Worm (Caenorhabditis elegans) whole organism, L4 larva: Measurements from ENCODE around the gene mrps-31.

Experiments used
- F26F4.8 ChIP-seq: fragments of 200-800 bp; sonication (Bioruptor generic); conservative IDR thresholded peaks from 2 replicates; pipeline ENCODE4 v1.3.6; 2022; ENCODE audit warnings: missing genetic modification characterization, missing compliant biosample characterization
- F44E2.7 ChIP-seq: fragments of 200-800 bp; sonication (Bioruptor generic); IDR thresholded peaks from 2 replicates; pipeline ENCODE4 v2.1.2; 2022; ENCODE audit warnings: missing genetic modification characterization, missing compliant biosample characterization
- ZK546.5 ChIP-seq, 2 experiments: sonication (generic microtip); optimal IDR thresholded peaks; 2 replicates each; lab custom pipeline; 2017; ENCODE audit warnings: missing biosample characterization in 2 of 2, missing genetic modification characterization in 2 of 2
- aha-1 ChIP-seq: fragments of 150-350 bp; peaks from one replicate; lab custom pipeline; 2014; ENCODE audit warnings: missing biosample characterization, missing genetic modification characterization
- aly-2 ChIP-seq: sonication (generic microtip); optimal IDR thresholded peaks from 2 replicates; lab custom pipeline; 2018; ENCODE audit warnings: missing biosample characterization, missing genetic modification characterization
- ceh-28 ChIP-seq: fragments of 150-350 bp; optimal IDR thresholded peaks from 2 replicates; lab custom pipeline; 2014; ENCODE audit warnings: missing biosample characterization, missing genetic modification reagents, missing genetic modification characterization
- ceh-44 ChIP-seq: fragments of 200-800 bp; sonication (Bioruptor generic); IDR thresholded peaks from 2 replicates; pipeline ENCODE4 v1.3.6; 2022; ENCODE audit warnings: missing genetic modification reagents, missing genetic modification characterization, missing compliant biosample characterization
- ceh-62 ChIP-seq: sonication (generic microtip); optimal IDR thresholded peaks from 2 replicates; lab custom pipeline; 2017; ENCODE audit warnings: missing biosample characterization, missing genetic modification characterization
- ces-1 ChIP-seq: fragments of 150-350 bp; sonication (generic microtip); optimal IDR thresholded peaks from 4 replicates; lab custom pipeline; 2014; ENCODE audit warnings: missing biosample characterization, missing genetic modification reagents, missing genetic modification characterization
- cey-2 ChIP-seq: sonication (generic microtip); optimal IDR thresholded peaks from 3 replicates; lab custom pipeline; 2017; ENCODE audit warnings: missing genetic modification characterization, mild to moderate bottlenecking, missing compliant biosample characterization, antibody characterized with exemption, borderline replicate concordance; ENCODE audit not compliant: insufficient read depth
- daf-12 ChIP-seq: fragments of 150-350 bp; optimal IDR thresholded peaks from 2 replicates; lab custom pipeline; 2014; ENCODE audit warnings: missing biosample characterization, missing genetic modification reagents, missing genetic modification characterization
- dmd-8 ChIP-seq: fragments of 200-800 bp; sonication (Bioruptor generic); IDR thresholded peaks from 2 replicates; pipeline ENCODE4 v1.3.6; 2022; ENCODE audit warnings: missing genetic modification characterization, missing compliant biosample characterization
- duxl-1 ChIP-seq: sonication (generic microtip); optimal IDR thresholded peaks from 2 replicates; lab custom pipeline; 2016; ENCODE audit warnings: mild to moderate bottlenecking, missing genetic modification characterization, moderate library complexity, missing compliant biosample characterization; ENCODE audit not compliant: poor library complexity
- egl-27 ChIP-seq: sonication (generic microtip); optimal IDR thresholded peaks from 3 replicates; lab custom pipeline; 2017; ENCODE audit warnings: missing biosample characterization, missing genetic modification reagents, missing genetic modification characterization
- fos-1 ChIP-seq: fragments of 150-350 bp; optimal IDR thresholded peaks from 2 replicates; lab custom pipeline; 2014; ENCODE audit warnings: missing biosample characterization, missing genetic modification characterization
- hmg-1.1 ChIP-seq: fragments of 200-800 bp; sonication (Bioruptor generic); IDR thresholded peaks from 2 replicates; pipeline ENCODE4 v1.3.6; 2022; ENCODE audit warnings: missing genetic modification reagents, missing genetic modification characterization, missing compliant biosample characterization
- jun-1 ChIP-seq: fragments of 150-350 bp; optimal IDR thresholded peaks from 2 replicates; lab custom pipeline; 2014; ENCODE audit warnings: missing biosample characterization, missing genetic modification reagents, missing genetic modification characterization
- lin-1 ChIP-seq: fragments of 200-800 bp; sonication (Bioruptor generic); IDR thresholded peaks from 2 replicates; pipeline ENCODE4 v1.3.6; 2022; ENCODE audit warnings: missing genetic modification reagents, missing genetic modification characterization, missing compliant biosample characterization
- lin-29 ChIP-seq: fragments of 200-800 bp; sonication (Bioruptor generic); IDR thresholded peaks from 2 replicates; pipeline ENCODE4 v1.3.6; 2022; ENCODE audit warnings: missing genetic modification reagents, missing genetic modification characterization, missing compliant biosample characterization
- lin-38 ChIP-seq: fragments of 200-800 bp; sonication (Bioruptor generic); IDR thresholded peaks from 2 replicates; pipeline ENCODE4 v1.3.6; 2022; ENCODE audit warnings: missing genetic modification reagents, missing genetic modification characterization, missing compliant biosample characterization
- lin-39 ChIP-seq: fragments of 150-350 bp; optimal IDR thresholded peaks from 2 replicates; lab custom pipeline; 2014; ENCODE audit warnings: missing biosample characterization, missing genetic modification reagents, missing genetic modification characterization
- lir-3 ChIP-seq: sonication (generic microtip); optimal IDR thresholded peaks from 2 replicates; lab custom pipeline; 2016; ENCODE audit warnings: mild to moderate bottlenecking, missing genetic modification characterization, missing compliant biosample characterization
- madf-5 ChIP-seq, 2 experiments: fragments of 200-800 bp; sonication (Bioruptor generic); IDR thresholded peaks; 2 replicates each; pipeline ENCODE4 v1.3.6; 2022; ENCODE audit warnings: missing compliant biosample characterization in 2 of 2, missing genetic modification characterization in 2 of 2
- mdl-1 ChIP-seq, 2 experiments: fragments of 150-350 bp in 1 of 2; sonication (generic microtip) in 1 of 2; optimal IDR thresholded peaks; 2 replicates each; lab custom pipeline; 2014 to 2017; ENCODE audit warnings: missing biosample characterization in 2 of 2, missing genetic modification characterization in 2 of 2
- mep-1 ChIP-seq: fragments of 150-350 bp; sonication (generic microtip); optimal IDR thresholded peaks from 3 replicates; lab custom pipeline; 2014; ENCODE audit warnings: missing biosample characterization, missing genetic modification characterization
- mxl-2 ChIP-seq: fragments of 200-800 bp; sonication (Bioruptor generic); conservative IDR thresholded peaks from 2 replicates; pipeline ENCODE4 v1.3.6; 2022; ENCODE audit warnings: missing genetic modification reagents, missing genetic modification characterization, missing compliant biosample characterization
- mxl-3 ChIP-seq: fragments of 200-800 bp; sonication (Bioruptor generic); optimal IDR thresholded peaks from 2 replicates; lab custom pipeline; 2018; ENCODE audit warnings: mild to moderate bottlenecking, missing genetic modification characterization, missing compliant biosample characterization
- nhr-102 ChIP-seq: sonication (generic microtip); optimal IDR thresholded peaks from 2 replicates; lab custom pipeline; 2016; ENCODE audit warnings: mild to moderate bottlenecking, missing genetic modification characterization, moderate library complexity, missing compliant biosample characterization
- nhr-111 ChIP-seq: fragments of 200-800 bp; sonication (Bioruptor generic); optimal IDR thresholded peaks from 2 replicates; lab custom pipeline; 2018; ENCODE audit warnings: mild to moderate bottlenecking, missing genetic modification characterization, missing compliant biosample characterization
- nhr-28 ChIP-seq: fragments of 150-350 bp; optimal IDR thresholded peaks from 2 replicates; lab custom pipeline; 2014; ENCODE audit warnings: missing biosample characterization, missing genetic modification characterization
- nhr-41 ChIP-seq: fragments of 200-800 bp; sonication (Bioruptor generic); IDR thresholded peaks from 2 replicates; pipeline ENCODE4 v1.3.6; 2022; ENCODE audit warnings: missing genetic modification reagents, missing genetic modification characterization, missing compliant biosample characterization
- nhr-6 ChIP-seq: fragments of 150-350 bp; optimal IDR thresholded peaks from 2 replicates; lab custom pipeline; 2014; ENCODE audit warnings: missing biosample characterization, missing genetic modification characterization
- nhr-76 ChIP-seq: fragments of 150-350 bp; optimal IDR thresholded peaks from 2 replicates; lab custom pipeline; 2014; ENCODE audit warnings: missing biosample characterization, missing genetic modification characterization
- nhr-77 ChIP-seq: fragments of 150-350 bp; optimal IDR thresholded peaks from 2 replicates; lab custom pipeline; 2014; ENCODE audit warnings: missing biosample characterization, missing genetic modification characterization
- pha-4 ChIP-seq, 2 experiments: fragments of 150-350 bp in 1 of 2; fragments of 200-800 bp in 1 of 2; sonication (Bioruptor generic) in 1 of 2; IDR thresholded peaks in 1 of 2; optimal IDR thresholded peaks in 1 of 2; 2 replicates each; pipeline versions ENCODE4 v1.3.6 to Lab custom; 2014 to 2022; ENCODE audit warnings: missing genetic modification characterization in 2 of 2, missing genetic modification reagents in 2 of 2, missing biosample characterization in 1 of 2, missing compliant biosample characterization in 1 of 2
- pqm-1 ChIP-seq: sonication (generic microtip); optimal IDR thresholded peaks from 2 replicates; lab custom pipeline; 2017; ENCODE audit warnings: missing biosample characterization, missing genetic modification characterization
- unc-130 ChIP-seq: sonication (generic microtip); optimal IDR thresholded peaks from 2 replicates; lab custom pipeline; 2016; ENCODE audit warnings: missing genetic modification reagents, missing genetic modification characterization, missing compliant biosample characterization
- unc-39 ChIP-seq: sonication (generic microtip); optimal IDR thresholded peaks from 2 replicates; lab custom pipeline; 2017; ENCODE audit warnings: missing biosample characterization, missing genetic modification characterization
- vab-7 ChIP-seq: fragments of 200-800 bp; sonication (Bioruptor generic); IDR thresholded peaks from 2 replicates; pipeline ENCODE4 v1.3.6; 2022; ENCODE audit warnings: missing genetic modification reagents, missing genetic modification characterization, missing compliant biosample characterization
- zag-1 ChIP-seq: fragments of 150-350 bp; optimal IDR thresholded peaks from 2 replicates; lab custom pipeline; 2014; ENCODE audit warnings: missing biosample characterization, missing genetic modification characterization
- zfp-2 ChIP-seq: sonication (generic microtip); optimal IDR thresholded peaks from 2 replicates; lab custom pipeline; 2016; ENCODE audit warnings: mild to moderate bottlenecking, missing genetic modification characterization, missing compliant biosample characterization
- ztf-7 ChIP-seq: fragments of 150-350 bp; optimal IDR thresholded peaks from 2 replicates; lab custom pipeline; 2014; ENCODE audit warnings: missing biosample characterization, missing genetic modification characterization

Gene mrps-31

DNA sequence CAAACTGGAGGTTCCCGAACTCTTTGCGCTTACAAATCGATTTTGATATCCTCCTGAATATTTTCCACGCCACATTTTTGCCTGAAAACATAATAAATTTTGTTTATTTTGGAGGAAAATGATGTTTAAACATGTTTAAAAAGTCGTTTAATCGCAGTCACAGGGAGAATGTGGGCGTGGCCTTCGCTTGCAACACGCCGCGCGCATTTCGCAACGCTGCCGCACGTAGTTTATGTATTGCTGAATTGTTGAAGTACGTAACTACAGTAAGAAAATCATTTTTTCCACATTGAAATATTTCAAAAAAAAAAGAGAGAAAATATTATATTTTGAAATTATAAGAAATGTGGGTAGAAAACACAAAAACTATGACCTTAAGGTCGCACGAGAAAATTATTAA is 34.1 kb upstream of the mrps-31 start, which contains the start of gene C46F11.4 (continued):
- TF ChIP-seq nhr-6 (tag; lab: Kevin White, UChicago) (peak; percentile 15), zag-1 (no peak), nhr-111 (GFP tag; lab: Kevin White, UChicago) (no peak), lin-1 (GFP tag; lab: Robert Waterston, UW) (no peak), daf-12 (no peak), pqm-1 (no peak), unc-39 (no peak), mxl-3 (GFP tag; lab: Kevin White, UChicago) (no peak), nhr-77 (tag; lab: Kevin White, UChicago) (no peak), duxl-1 (tag; lab: Kevin White, UChicago) (peak; percentile 62), egl-27 (tag; lab: Kevin White, UChicago) (no peak), cey-2 (tag; lab: Kevin White, UChicago) (no peak), lin-29 (GFP tag; lab: Robert Waterston, UW) (no peak), ceh-28 (tag; lab: Kevin White, UChicago) (no peak), dmd-8 (no peak), hmg-1.1 (GFP tag; lab: Robert Waterston, UW) (peak; percentile 50; the same call in 1 of the 2 replicates), nhr-102 (tag; lab: Kevin White, UChicago) (no peak), zfp-2 (no peak), mep-1 (peak; percentile 66), lir-3 (tag; lab: Kevin White, UChicago) (no peak), fos-1 (tag; lab: Kevin White, UChicago) (no peak), F44E2.7 (GFP tag; lab: Robert Waterston, UW) (no peak), nhr-76 (tag; lab: Kevin White, UChicago) (no peak), vab-7 (no peak), ceh-62 (tag; lab: Kevin White, UChicago) (no peak), ces-1 (GFP tag; lab: Kevin White, UChicago) (no peak), aly-2 (tag; lab: Kevin White, UChicago) (no peak), aha-1 (tag; lab: Kevin White, UChicago) (peak; percentile 49), nhr-41 (no peak), ZK546.5 (tag; optimal IDR thresholded peaks at IDR 0.05; lab: Kevin White, UChicago) (no peak), pha-4 (GFP tag; IDR thresholded peaks at IDR 0.05; lab: Robert Waterston, UW) (no peak), pha-4 (tag; optimal IDR thresholded peaks at IDR 0.05; lab: Kevin White, UChicago) (no peak), lin-38 (GFP tag; lab: Robert Waterston, UW) (peak; percentile 48), madf-5 (GFP tag; IDR thresholded peaks at IDR 0.05; lab: Robert Waterston, UW) (no peak), F26F4.8 (no peak), unc-130 (peak; percentile 14), ztf-7 (no peak)

DNA sequence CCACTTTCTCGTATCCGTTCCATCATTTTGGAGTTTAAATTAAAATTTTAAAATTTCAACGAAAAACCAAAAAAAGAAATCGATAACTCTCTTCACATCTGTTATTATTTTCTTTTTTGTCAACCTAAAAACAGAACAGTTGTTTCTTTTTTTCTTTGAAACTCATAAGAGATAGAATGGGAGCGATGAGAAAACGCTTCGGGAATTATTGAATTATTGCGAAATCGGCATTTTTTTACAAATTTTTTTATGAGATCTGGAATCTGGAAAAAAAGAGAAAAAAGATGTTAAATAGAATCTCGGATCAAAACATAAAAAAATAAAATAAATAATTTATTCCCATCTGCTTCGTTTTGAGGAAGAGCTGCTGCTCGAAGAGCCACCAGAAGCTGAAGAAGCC is 27.3 kb upstream of the mrps-31 start, which contains the start of gene C46F11.5:
Gene C46F11.5, minus strand, starts transcription at position 128 of the 400 bp plus-strand sequence.
- TF ChIP-seq mxl-2 (GFP tag; lab: Robert Waterston, UW) (no peak), jun-1 (tag; lab: Kevin White, UChicago) (no peak), madf-5 (GFP tag; IDR thresholded peaks at IDR 0.05; lab: Robert Waterston, UW) (no peak), mdl-1 (tag; optimal IDR thresholded peaks at IDR 0.05; lab: Kevin White, UChicago) (no peak), nhr-41 (no peak), ceh-44 (no peak), lin-39 (tag; lab: Kevin White, UChicago) (no peak), unc-130 (no peak), nhr-28 (tag; lab: Kevin White, UChicago) (no peak), duxl-1 (tag; lab: Kevin White, UChicago) (no peak)
- TF ChIP-seq, all 104 proteins: peak for 0
